Worm (Caenorhabditis elegans) whole organism, young adult: Measurements from ENCODE around the gene mrpl-49.

Experiments
- B0336.3 ChIP-seq: fragments of 200-800 bp; sonication (Bioruptor generic); IDR thresholded peaks from 2 replicates; pipeline ENCODE4 v1.3.6; 2022; ENCODE audit warnings: missing genetic modification characterization, missing compliant biosample characterization
- F49E8.2 ChIP-seq: sonication (generic microtip); optimal IDR thresholded peaks from 3 replicates; lab custom pipeline; 2017; ENCODE audit warnings: missing genetic modification characterization, mild to moderate bottlenecking, missing compliant biosample characterization, antibody characterized with exemption, moderate library complexity; ENCODE audit not compliant: insufficient read depth
- F52B5.7 ChIP-seq: sonication (generic microtip); optimal IDR thresholded peaks from 2 replicates; lab custom pipeline; 2016; ENCODE audit warnings: mild to moderate bottlenecking, missing genetic modification characterization, missing compliant biosample characterization
- Y53F4B.3 ChIP-seq: fragments of 200-800 bp; sonication (Bioruptor generic); IDR thresholded peaks from 2 replicates; pipeline ENCODE4 v1.3.6; 2022; ENCODE audit warnings: missing genetic modification reagents, missing genetic modification characterization, missing compliant biosample characterization
- Y67H2A.10 ChIP-seq: fragments of 200-800 bp; sonication (Bioruptor generic); conservative IDR thresholded peaks from 2 replicates; pipeline ENCODE4 v1.3.6; 2022; ENCODE audit warnings: missing genetic modification reagents, missing genetic modification characterization, missing compliant biosample characterization
- ama-1 ChIP-seq, 3 experiments: fragments of 150-350 bp in 1 of 3; sonication (generic microtip) in 2 of 3; optimal IDR thresholded peaks; 2 replicates each; lab custom pipeline; 2014 to 2018; ENCODE audit warnings: missing biosample characterization in 2 of 3, missing genetic modification characterization in 2 of 3, missing genetic modification reagents in 2 of 3
- aptf-2 ChIP-seq: fragments of 200-800 bp; sonication (Bioruptor generic); conservative IDR thresholded peaks from 2 replicates; pipeline ENCODE4 v1.3.6; 2022; ENCODE audit warnings: missing genetic modification reagents, missing genetic modification characterization, missing compliant biosample characterization
- athp-1 ChIP-seq: sonication (generic microtip); optimal IDR thresholded peaks from 2 replicates; lab custom pipeline; 2017; ENCODE audit warnings: mild to moderate bottlenecking, missing genetic modification characterization, missing compliant biosample characterization
- attf-3 ChIP-seq: fragments of 200-800 bp; sonication (Bioruptor generic); conservative IDR thresholded peaks from 2 replicates; pipeline ENCODE4 v1.3.6; 2022; ENCODE audit warnings: missing genetic modification reagents, missing genetic modification characterization, missing compliant biosample characterization
- attf-5 ChIP-seq: fragments of 200-800 bp; sonication (Bioruptor generic); optimal IDR thresholded peaks from 2 replicates; lab custom pipeline; 2018; ENCODE audit warnings: mild to moderate bottlenecking, missing genetic modification characterization, missing compliant biosample characterization
- bed-2 ChIP-seq: fragments of 200-800 bp; sonication (Bioruptor generic); IDR thresholded peaks from 2 replicates; pipeline ENCODE4 v1.3.6; 2022; ENCODE audit warnings: missing genetic modification reagents, missing genetic modification characterization, missing compliant biosample characterization
- cebp-1 ChIP-seq, 2 experiments: fragments of 200-800 bp in 1 of 2; sonication (Bioruptor generic) in 1 of 2; sonication (generic microtip) in 1 of 2; IDR thresholded peaks in 1 of 2; optimal IDR thresholded peaks in 1 of 2; 2 replicates each; pipeline versions ENCODE4 v1.3.6 to Lab custom; 2017 to 2022; ENCODE audit warnings: missing compliant biosample characterization in 2 of 2, missing genetic modification characterization in 2 of 2, mild to moderate bottlenecking in 1 of 2, missing genetic modification reagents in 1 of 2, moderate library complexity in 1 of 2
- ceh-100 ChIP-seq: fragments of 200-800 bp; sonication (Bioruptor generic); IDR thresholded peaks from 2 replicates; pipeline ENCODE4 v1.3.6; 2022; ENCODE audit warnings: missing genetic modification reagents, missing genetic modification characterization, missing compliant biosample characterization
- ceh-27 ChIP-seq: fragments of 200-800 bp; sonication (Bioruptor generic); optimal IDR thresholded peaks from 2 replicates; lab custom pipeline; 2018; ENCODE audit warnings: mild to moderate bottlenecking, missing genetic modification characterization, moderate library complexity, missing compliant biosample characterization
- ceh-79 ChIP-seq: sonication (generic microtip); optimal IDR thresholded peaks from 2 replicates; lab custom pipeline; 2017; ENCODE audit warnings: mild to moderate bottlenecking, missing genetic modification characterization, missing compliant biosample characterization
- dox-1 ChIP-seq: fragments of 200-800 bp; sonication (Bioruptor generic); IDR thresholded peaks from 2 replicates; pipeline ENCODE4 v1.3.6; 2022; ENCODE audit warnings: missing genetic modification reagents, missing genetic modification characterization, missing compliant biosample characterization
- egl-44 ChIP-seq: fragments of 200-800 bp; sonication (Bioruptor generic); IDR thresholded peaks from 2 replicates; pipeline ENCODE4 v1.3.6; 2022; ENCODE audit warnings: missing genetic modification reagents, missing genetic modification characterization, missing compliant biosample characterization
- ekl-4 ChIP-seq: fragments of 200-800 bp; sonication (Bioruptor generic); IDR thresholded peaks from 2 replicates; pipeline ENCODE4 v1.3.6; 2022; ENCODE audit warnings: missing genetic modification reagents, missing genetic modification characterization, missing compliant biosample characterization
- him-1 ChIP-seq: sonication (generic microtip); optimal IDR thresholded peaks from 2 replicates; lab custom pipeline; 2016; ENCODE audit warnings: missing genotype, missing genetic modification reagents, missing genetic modification characterization, missing compliant biosample characterization
- hlh-26 ChIP-seq: fragments of 200-800 bp; sonication (Bioruptor generic); conservative IDR thresholded peaks from 2 replicates; pipeline ENCODE4 v1.3.6; 2022; ENCODE audit warnings: missing genetic modification reagents, missing genetic modification characterization, missing compliant biosample characterization
- hsf-1 ChIP-seq: fragments of 200-800 bp; sonication (Bioruptor generic); IDR thresholded peaks from 2 replicates; pipeline ENCODE4 v1.3.6; 2022; ENCODE audit warnings: missing genetic modification reagents, missing genetic modification characterization, missing compliant biosample characterization
- lag-1 ChIP-seq: fragments of 200-800 bp; sonication (Bioruptor generic); IDR thresholded peaks from 2 replicates; pipeline ENCODE4 v1.3.6; 2022; ENCODE audit warnings: missing genetic modification reagents, missing genetic modification characterization, missing compliant biosample characterization
- lin-26 ChIP-seq: fragments of 200-800 bp; sonication (Bioruptor generic); IDR thresholded peaks from 2 replicates; pipeline ENCODE4 v1.3.6; 2022; ENCODE audit warnings: missing genetic modification reagents, missing genetic modification characterization, missing compliant biosample characterization
- lin-35 ChIP-seq, 3 experiments: fragments of 150-350 bp in 2 of 3; sonication (generic microtip) in 1 of 3; optimal IDR thresholded peaks; 2 replicates each; lab custom pipeline; 2014 to 2018; ENCODE audit warnings: missing biosample characterization in 3 of 3, missing genetic modification characterization in 3 of 3, missing genetic modification reagents in 3 of 3
- lin-54 ChIP-seq: fragments of 200-800 bp; sonication (Bioruptor generic); optimal IDR thresholded peaks from 2 replicates; lab custom pipeline; 2018; ENCODE audit warnings: mild to moderate bottlenecking, missing genetic modification characterization, missing compliant biosample characterization
- lir-1 ChIP-seq: fragments of 200-800 bp; sonication (Bioruptor generic); conservative IDR thresholded peaks from 2 replicates; pipeline ENCODE4 v1.3.6; 2022; ENCODE audit warnings: missing genetic modification reagents, missing genetic modification characterization, missing compliant biosample characterization
- madf-6 ChIP-seq: fragments of 200-800 bp; sonication (Bioruptor generic); IDR thresholded peaks from 2 replicates; pipeline ENCODE4 v1.3.6; 2022; ENCODE audit warnings: missing genetic modification reagents, missing genetic modification characterization, missing compliant biosample characterization
- nfya-2 ChIP-seq: fragments of 200-800 bp; sonication (Bioruptor generic); IDR thresholded peaks from 2 replicates; pipeline ENCODE4 v1.3.6; 2022; ENCODE audit warnings: missing genetic modification reagents, missing genetic modification characterization, missing compliant biosample characterization
- nfyb-1 ChIP-seq: fragments of 200-800 bp; sonication (Bioruptor generic); IDR thresholded peaks from 2 replicates; pipeline ENCODE4 v1.3.6; 2022; ENCODE audit warnings: missing genetic modification reagents, missing genetic modification characterization, missing compliant biosample characterization
- nhr-179 ChIP-seq: sonication (generic microtip); optimal IDR thresholded peaks from 2 replicates; lab custom pipeline; 2016; ENCODE audit warnings: mild to moderate bottlenecking, missing genetic modification characterization, missing compliant biosample characterization
- nhr-27 ChIP-seq: fragments of 200-800 bp; sonication (Bioruptor generic); optimal IDR thresholded peaks from 2 replicates; lab custom pipeline; 2018; ENCODE audit warnings: mild to moderate bottlenecking, missing genetic modification characterization, moderate library complexity, missing compliant biosample characterization
- pbrm-1 ChIP-seq: fragments of 200-800 bp; sonication (Bioruptor generic); IDR thresholded peaks from 2 replicates; pipeline ENCODE4 v1.3.6; 2022; ENCODE audit warnings: missing genetic modification reagents, missing genetic modification characterization, missing compliant biosample characterization
- rec-8 ChIP-seq, 2 experiments: sonication (generic microtip); optimal IDR thresholded peaks; 2 replicates each; lab custom pipeline; 2016; ENCODE audit warnings: mild to moderate bottlenecking in 2 of 2, missing genetic modification characterization in 2 of 2, missing genetic modification reagents in 2 of 2, missing genotype in 2 of 2, missing biosample characterization in 1 of 2, missing compliant biosample characterization in 1 of 2, moderate library complexity in 1 of 2
- snpc-1.1 ChIP-seq: sonication (generic microtip); optimal IDR thresholded peaks from 2 replicates; lab custom pipeline; 2017; ENCODE audit warnings: missing genetic modification characterization, mild to moderate bottlenecking, missing compliant biosample characterization, antibody characterized with exemption, moderate library complexity, missing genotype, missing genetic modification reagents; ENCODE audit not compliant: insufficient read depth
- snpc-4 ChIP-seq, 5 experiments: fragments of 150-350 bp in 1 of 5; sonication (generic microtip) in 4 of 5; optimal IDR thresholded peaks; 2 replicates each; lab custom pipeline; 2014 to 2018; ENCODE audit warnings: missing genetic modification characterization in 5 of 5, missing biosample characterization in 3 of 5, antibody characterized with exemption in 2 of 5, mild to moderate bottlenecking in 2 of 5, missing compliant biosample characterization in 2 of 5, missing genotype in 2 of 5, moderate library complexity in 2 of 5, missing genetic modification reagents in 1 of 5
- unc-62 ChIP-seq: fragments of 150-350 bp; optimal IDR thresholded peaks from 2 replicates; lab custom pipeline; 2014; ENCODE audit warnings: missing biosample characterization, missing genetic modification reagents, missing genetic modification characterization
- xnd-1 ChIP-seq: sonication (generic microtip); optimal IDR thresholded peaks from 2 replicates; lab custom pipeline; 2016; ENCODE audit warnings: missing genotype, missing genetic modification reagents, missing genetic modification characterization, missing compliant biosample characterization
- ztf-22 ChIP-seq: fragments of 200-800 bp; sonication (Bioruptor generic); optimal IDR thresholded peaks from 2 replicates; lab custom pipeline; 2018; ENCODE audit warnings: mild to moderate bottlenecking, missing genetic modification characterization, moderate library complexity, missing compliant biosample characterization
- ztf-6 ChIP-seq: fragments of 200-800 bp; sonication (Bioruptor generic); IDR thresholded peaks from 2 replicates; pipeline ENCODE4 v1.3.6; 2022; ENCODE audit warnings: missing genetic modification reagents, missing genetic modification characterization, missing compliant biosample characterization

Gene mrpl-49

ce11 chrV:12725893-12726292 lies 2.5 kb upstream of the mrpl-49 start, which contains the start of gene R11D1.12:
TSS of gene R11D1.12 (minus strand) at chrV:12725993.
- TF ChIP-seq Y67H2A.10 (GFP tag; lab: Robert Waterston, UW) (no peak), ztf-6 (GFP tag; lab: Robert Waterston, UW) (no peak), athp-1 (tag; lab: Kevin White, UChicago) (no peak), him-1 (no peak), madf-6 (no peak), nfya-2 (GFP tag; lab: Robert Waterston, UW) (no peak), pbrm-1 (GFP tag; lab: Robert Waterston, UW) (no peak), attf-5 (GFP tag; lab: Kevin White, UChicago) (no peak), snpc-1.1 (tag; lab: Kevin White, UChicago) (no peak), nfyb-1 (no peak), ama-1 (optimal IDR thresholded peaks at IDR 0.05; lab: Kevin White, UChicago) (no peak), ama-1 (GFP tag; optimal IDR thresholded peaks at IDR 0.05; lab: Kevin White, UChicago) (no peak), dox-1 (GFP tag; lab: Robert Waterston, UW) (no peak), F49E8.2 (no peak), snpc-4 (GFP tag; optimal IDR thresholded peaks at IDR 0.05; lab: Kevin White, UChicago) (no peak), snpc-4 (tag; optimal IDR thresholded peaks at IDR 0.05; lab: Kevin White, UChicago) (no peak), egl-44 (GFP tag; lab: Robert Waterston, UW) (no peak), lag-1 (GFP tag; lab: Robert Waterston, UW) (no peak), ztf-22 (GFP tag; lab: Kevin White, UChicago) (no peak), unc-62 (GFP tag; lab: Kevin White, UChicago) (no peak)
- TF ChIP-seq, all 124 proteins: peak for 0

- TF ChIP-seq ceh-27 (GFP tag; lab: Kevin White, UChicago) (no peak), ekl-4 (GFP tag; lab: Robert Waterston, UW) (0 out of 2 replicates have a peak, but pooled peaks have one; percentile 34), aptf-2 (GFP tag; lab: Robert Waterston, UW) (no peak), hsf-1 (GFP tag; lab: Robert Waterston, UW) (no peak), lin-35 (GFP tag; optimal IDR thresholded peaks at IDR 0.05; lab: Kevin White, UChicago) (peak in 1 of 3 experiments; percentile 5), unc-62 (GFP tag; lab: Kevin White, UChicago) (no peak), ama-1 (optimal IDR thresholded peaks at IDR 0.05; lab: Kevin White, UChicago) (no peak), ama-1 (GFP tag; optimal IDR thresholded peaks at IDR 0.05; lab: Kevin White, UChicago) (no peak), hlh-26 (no peak), madf-6 (peak; percentile 54; the same call in 1 of the 2 replicates), lin-26 (no peak), lin-54 (peak; percentile 9), ceh-100 (GFP tag; lab: Robert Waterston, UW) (no peak), cebp-1 (GFP tag; IDR thresholded peaks at IDR 0.05; lab: Robert Waterston, UW) (no peak), cebp-1 (tag; optimal IDR thresholded peaks at IDR 0.05; lab: Kevin White, UChicago) (no peak), B0336.3 (GFP tag; lab: Robert Waterston, UW) (peak; percentile 51), bed-2 (GFP tag; lab: Robert Waterston, UW) (no peak), nfyb-1 (0 out of 2 replicates have a peak, but pooled peaks have one; percentile 29), lir-1 (GFP tag; lab: Robert Waterston, UW) (no peak)
Measured at ce11 chrV:12727104-12727637, 1.3 kb upstream of the mrpl-49 start, which contains the start of gene R11D1.13. TSS of gene R11D1.13 (plus strand) at chrV:12727154.

ce11 chrV:12729220-12729619 lies 789 bp downstream of the mrpl-49 start, which contains the start of gene R11D1.10:
TSS of gene R11D1.10 (plus strand) at chrV:12729520.
- TF ChIP-seq snpc-1.1 (tag; lab: Kevin White, UChicago): no peak
- no peak for TF ChIP-seq nhr-27 (tag; lab: Kevin White, UChicago)
- no peak for TF ChIP-seq Y53F4B.3 (GFP tag; lab: Robert Waterston, UW)
- no peak for TF ChIP-seq ceh-100 (GFP tag; lab: Robert Waterston, UW)
- TF ChIP-seq athp-1 (tag; lab: Kevin White, UChicago): no peak
- no peak for TF ChIP-seq snpc-4 (GFP tag; optimal IDR thresholded peaks at IDR 0.05; lab: Kevin White, UChicago)
- no peak for TF ChIP-seq snpc-4 (tag; optimal IDR thresholded peaks at IDR 0.05; lab: Kevin White, UChicago)
- no peak for TF ChIP-seq attf-3 (GFP tag; lab: Robert Waterston, UW)
- no peak for TF ChIP-seq rec-8 (tag; optimal IDR thresholded peaks at IDR 0.05; lab: Kevin White, UChicago)
- TF ChIP-seq ceh-79: no peak
- no peak for TF ChIP-seq ceh-27 (GFP tag; lab: Kevin White, UChicago)
- no peak for TF ChIP-seq F52B5.7 (tag; lab: Kevin White, UChicago)
- TF ChIP-seq Y67H2A.10 (GFP tag; lab: Robert Waterston, UW): no peak
- no peak for TF ChIP-seq nhr-179
- no peak for TF ChIP-seq xnd-1
